Fruit fly (Drosophila melanogaster) whole organism, prepupa: ENCODE results near the gene Tre1.

Experiments
- Blimp-1 ChIP-seq: fragments of 200-800 bp; sonication (Bioruptor generic); optimal IDR thresholded peaks from 3 replicates; lab custom pipeline; 2017; ENCODE audit warnings: missing biosample characterization, missing genetic modification characterization, mild to moderate bottlenecking, moderate library complexity, missing genetic modification reagents
- CG10631 ChIP-seq: fragments of 200-800 bp; sonication (Bioruptor generic); optimal IDR thresholded peaks from 2 replicates; lab custom pipeline; 2016; ENCODE audit warnings: missing biosample characterization, missing genetic modification characterization
- CG10669 ChIP-seq: fragments of 200-800 bp; sonication (Bioruptor generic); optimal IDR thresholded peaks from 3 replicates; lab custom pipeline; 2018; ENCODE audit warnings: missing biosample characterization, mild to moderate bottlenecking, missing genetic modification characterization, moderate library complexity
- CG11294 ChIP-seq: fragments of 200-800 bp; sonication (Bioruptor generic); IDR thresholded peaks from 2 replicates; pipeline ENCODE4 v1.3.6; 2022; ENCODE audit warnings: missing biosample characterization, missing genetic modification characterization
- CG11762 ChIP-seq: fragments of 200-800 bp; sonication (Bioruptor generic); optimal IDR thresholded peaks from 3 replicates; lab custom pipeline; 2016; ENCODE audit warnings: missing biosample characterization, missing genetic modification characterization; ENCODE audit not compliant: insufficient read depth
- CG11902 ChIP-seq: fragments of 200-800 bp; sonication (Bioruptor generic); optimal IDR thresholded peaks from 3 replicates; lab custom pipeline; 2016; ENCODE audit warnings: missing biosample characterization, missing genetic modification characterization
- CG15336 ChIP-seq: fragments of 200-800 bp; sonication (Bioruptor generic); IDR thresholded peaks from 2 replicates; pipeline ENCODE4 v1.3.6; 2022; ENCODE audit warnings: missing biosample characterization, missing genetic modification characterization
- CG1621 ChIP-seq: fragments of 200-800 bp; sonication (Bioruptor generic); optimal IDR thresholded peaks from 3 replicates; lab custom pipeline; 2018; ENCODE audit warnings: missing biosample characterization, mild to moderate bottlenecking, missing genetic modification characterization
- CG16779 ChIP-seq: fragments of 200-800 bp; sonication (Bioruptor generic); optimal IDR thresholded peaks from 3 replicates; lab custom pipeline; 2017; ENCODE audit warnings: missing biosample characterization, mild to moderate bottlenecking, missing genetic modification characterization
- CG31627 ChIP-seq: fragments of 200-800 bp; sonication (Bioruptor generic); optimal IDR thresholded peaks from 3 replicates; lab custom pipeline; 2016; ENCODE audit warnings: missing biosample characterization, missing genetic modification characterization
- CG32006 ChIP-seq: fragments of 200-800 bp; sonication (Bioruptor generic); optimal IDR thresholded peaks from 3 replicates; lab custom pipeline; 2017; ENCODE audit warnings: missing biosample characterization, mild to moderate bottlenecking, missing genetic modification characterization
- CG34406 ChIP-seq: fragments of 200-800 bp; sonication (Bioruptor generic); optimal IDR thresholded peaks from 3 replicates; lab custom pipeline; 2016; ENCODE audit warnings: missing biosample characterization, missing genetic modification characterization
- CG4318 ChIP-seq: fragments of 200-800 bp; sonication (Bioruptor generic); optimal IDR thresholded peaks from 3 replicates; lab custom pipeline; 2017; ENCODE audit warnings: missing biosample characterization, mild to moderate bottlenecking, missing genetic modification characterization
- CG6163 ChIP-seq: fragments of 200-800 bp; sonication (Bioruptor generic); IDR thresholded peaks from 3 replicates; pipeline ENCODE4 v1.3.6; 2022; ENCODE audit warnings: missing biosample characterization, missing genetic modification characterization
- CG6276 ChIP-seq: fragments of 200-800 bp; sonication (Bioruptor generic); optimal IDR thresholded peaks from 2 replicates; lab custom pipeline; 2017; ENCODE audit warnings: missing biosample characterization, mild to moderate bottlenecking, missing genetic modification characterization
- CG6792 ChIP-seq: fragments of 200-800 bp; sonication (Bioruptor generic); optimal IDR thresholded peaks from 3 replicates; lab custom pipeline; 2016; ENCODE audit warnings: missing biosample characterization, missing genetic modification characterization
- CG6808 ChIP-seq: fragments of 200-800 bp; sonication (Bioruptor generic); optimal IDR thresholded peaks from 3 replicates; lab custom pipeline; 2017; ENCODE audit warnings: missing biosample characterization, missing genetic modification characterization, mild to moderate bottlenecking, moderate library complexity, missing genetic modification reagents
- CG6854 ChIP-seq: fragments of 200-800 bp; sonication (Bioruptor generic); optimal IDR thresholded peaks from 2 replicates; lab custom pipeline; 2017; ENCODE audit warnings: missing biosample characterization, mild to moderate bottlenecking, missing genetic modification characterization
- CG7368 ChIP-seq: fragments of 200-800 bp; sonication (Bioruptor generic); optimal IDR thresholded peaks from 3 replicates; lab custom pipeline; 2016; ENCODE audit warnings: missing biosample characterization, missing genetic modification characterization
- CG8119 ChIP-seq: fragments of 200-800 bp; sonication (Bioruptor generic); IDR thresholded peaks from 3 replicates; pipeline ENCODE4 v1.3.6; 2022; ENCODE audit warnings: missing biosample characterization, missing genetic modification characterization
- CG9139 ChIP-seq: fragments of 200-800 bp; sonication (Bioruptor generic); optimal IDR thresholded peaks from 3 replicates; lab custom pipeline; 2017; ENCODE audit warnings: missing biosample characterization, mild to moderate bottlenecking, missing genetic modification characterization
- Eip75B ChIP-seq: fragments of 200-800 bp; sonication (Bioruptor generic); optimal IDR thresholded peaks from 3 replicates; lab custom pipeline; 2016; ENCODE audit warnings: missing biosample characterization, missing genetic modification characterization
- Eip93F ChIP-seq: fragments of 200-800 bp; sonication (Bioruptor generic); optimal IDR thresholded peaks from 2 replicates; lab custom pipeline; 2016; ENCODE audit warnings: missing biosample characterization, mild to moderate bottlenecking, missing genetic modification characterization
- Ets21C ChIP-seq: fragments of 200-800 bp; sonication (Bioruptor generic); optimal IDR thresholded peaks from 3 replicates; lab custom pipeline; 2016; ENCODE audit warnings: missing biosample characterization, missing genetic modification characterization
- Ets96B ChIP-seq: fragments of 200-800 bp; optimal IDR thresholded peaks from 2 replicates; lab custom pipeline; 2019; ENCODE audit warnings: missing biosample characterization, mild to moderate bottlenecking, missing genetic modification characterization, moderate library complexity
- Gug ChIP-seq: fragments of 200-800 bp; sonication (Bioruptor generic); IDR thresholded peaks from 2 replicates; pipeline ENCODE4 v1.3.6; 2022; ENCODE audit warnings: missing biosample characterization, missing genetic modification characterization
- Hr38 ChIP-seq: sonication (Bioruptor generic); optimal IDR thresholded peaks from 2 replicates; lab custom pipeline; 2016; ENCODE audit warnings: missing biosample characterization, missing genetic modification characterization
- Hr39 ChIP-seq: fragments of 200-800 bp; sonication (Bioruptor generic); optimal IDR thresholded peaks from 2 replicates; lab custom pipeline; 2016; ENCODE audit warnings: missing biosample characterization, missing genetic modification characterization
- Hr4 ChIP-seq: fragments of 200-800 bp; sonication (Bioruptor generic); optimal IDR thresholded peaks from 3 replicates; lab custom pipeline; 2016; ENCODE audit warnings: missing biosample characterization, missing genetic modification characterization
- Met ChIP-seq: fragments of 200-800 bp; sonication (Bioruptor generic); optimal IDR thresholded peaks from 3 replicates; lab custom pipeline; 2016; ENCODE audit warnings: missing biosample characterization, missing genetic modification characterization
- OdsH ChIP-seq: fragments of 200-800 bp; sonication (Bioruptor generic); optimal IDR thresholded peaks from 3 replicates; lab custom pipeline; 2016; ENCODE audit warnings: missing biosample characterization, missing genetic modification characterization
- Smox ChIP-seq: fragments of 200-800 bp; sonication (Bioruptor generic); optimal IDR thresholded peaks from 3 replicates; lab custom pipeline; 2016; ENCODE audit warnings: missing biosample characterization, missing genetic modification characterization
- Sox14 ChIP-seq: fragments of 200-800 bp; sonication (Bioruptor generic); optimal IDR thresholded peaks from 3 replicates; lab custom pipeline; 2016; ENCODE audit warnings: missing biosample characterization, missing genetic modification characterization
- Sox15 ChIP-seq: fragments of 200-800 bp; sonication (Bioruptor generic); optimal IDR thresholded peaks from 3 replicates; lab custom pipeline; 2016; ENCODE audit warnings: missing biosample characterization, missing genetic modification characterization
- achi ChIP-seq: fragments of 200-800 bp; sonication (Bioruptor generic); optimal IDR thresholded peaks from 3 replicates; lab custom pipeline; 2016; ENCODE audit warnings: missing biosample characterization, missing genetic modification characterization
- acj6 ChIP-seq: fragments of 200-800 bp; sonication (Bioruptor generic); optimal IDR thresholded peaks from 3 replicates; lab custom pipeline; 2016; ENCODE audit warnings: missing biosample characterization, missing genetic modification characterization
- cyc ChIP-seq: fragments of 200-800 bp; sonication (Bioruptor generic); optimal IDR thresholded peaks from 3 replicates; lab custom pipeline; 2016; ENCODE audit warnings: missing biosample characterization, missing genetic modification characterization
- dsx ChIP-seq: fragments of 200-800 bp; optimal IDR thresholded peaks from 3 replicates; lab custom pipeline; 2019; ENCODE audit warnings: missing biosample characterization, mild to moderate bottlenecking, missing genetic modification characterization, moderate library complexity; ENCODE audit not compliant: poor library complexity, severe bottlenecking
- esn ChIP-seq: fragments of 200-800 bp; sonication (Bioruptor generic); optimal IDR thresholded peaks from 2 replicates; lab custom pipeline; 2016; ENCODE audit warnings: missing biosample characterization, mild to moderate bottlenecking, missing genetic modification characterization, moderate library complexity
- fd59A ChIP-seq: fragments of 200-800 bp; sonication (Bioruptor generic); optimal IDR thresholded peaks from 2 replicates; lab custom pipeline; 2017; ENCODE audit warnings: missing biosample characterization, mild to moderate bottlenecking, missing genetic modification characterization, missing genetic modification reagents
- fd85E ChIP-seq: fragments of 200-800 bp; sonication (Bioruptor generic); optimal IDR thresholded peaks from 3 replicates; lab custom pipeline; 2016; ENCODE audit warnings: missing biosample characterization, missing genetic modification characterization
- fkh ChIP-seq: fragments of 200-800 bp; sonication (Bioruptor generic); optimal IDR thresholded peaks from 3 replicates; lab custom pipeline; 2017; ENCODE audit warnings: missing biosample characterization, mild to moderate bottlenecking, missing genetic modification characterization, moderate library complexity
- lz ChIP-seq: fragments of 200-800 bp; sonication (Bioruptor generic); optimal IDR thresholded peaks from 3 replicates; lab custom pipeline; 2016; ENCODE audit warnings: missing biosample characterization, missing genetic modification characterization
- net ChIP-seq: fragments of 200-800 bp; sonication (Bioruptor generic); optimal IDR thresholded peaks from 3 replicates; lab custom pipeline; 2016; ENCODE audit warnings: missing biosample characterization, missing genetic modification characterization
- pdm3 ChIP-seq: fragments of 200-800 bp; sonication (Bioruptor generic); optimal IDR thresholded peaks from 3 replicates; lab custom pipeline; 2016; ENCODE audit warnings: missing biosample characterization, missing genetic modification characterization
- salr ChIP-seq, 2 experiments: fragments of 200-800 bp; sonication (Bioruptor generic); optimal IDR thresholded peaks; 3 replicates each; lab custom pipeline; 2016 to 2018; ENCODE audit warnings: missing biosample characterization in 2 of 2, missing genetic modification characterization in 2 of 2, mild to moderate bottlenecking in 1 of 2
- spab ChIP-seq: fragments of 200-800 bp; sonication (Bioruptor generic); optimal IDR thresholded peaks from 2 replicates; lab custom pipeline; 2017; ENCODE audit warnings: missing biosample characterization, mild to moderate bottlenecking, missing genetic modification characterization, missing genetic modification reagents
- ss ChIP-seq, 2 experiments: fragments of 200-800 bp; sonication (Bioruptor generic); optimal IDR thresholded peaks; 2 replicates in 1 of 2; 3 replicates in 1 of 2; lab custom pipeline; 2017 to 2018; ENCODE audit warnings: mild to moderate bottlenecking in 2 of 2, missing biosample characterization in 2 of 2, missing genetic modification characterization in 2 of 2, moderate library complexity in 1 of 2
- svp ChIP-seq: fragments of 200-800 bp; sonication (Bioruptor generic); peaks from one replicate; lab custom pipeline; 2016; ENCODE audit warnings: missing biosample characterization, missing genetic modification characterization
- topi ChIP-seq: fragments of 200-800 bp; sonication (Bioruptor generic); optimal IDR thresholded peaks from 3 replicates; lab custom pipeline; 2016; ENCODE audit warnings: missing biosample characterization, missing genetic modification characterization
- vri ChIP-seq: fragments of 200-800 bp; sonication (Bioruptor generic); optimal IDR thresholded peaks from 3 replicates; lab custom pipeline; 2016; ENCODE audit warnings: missing biosample characterization, mild to moderate bottlenecking, missing genetic modification characterization

The Tre1 gene

DNA sequence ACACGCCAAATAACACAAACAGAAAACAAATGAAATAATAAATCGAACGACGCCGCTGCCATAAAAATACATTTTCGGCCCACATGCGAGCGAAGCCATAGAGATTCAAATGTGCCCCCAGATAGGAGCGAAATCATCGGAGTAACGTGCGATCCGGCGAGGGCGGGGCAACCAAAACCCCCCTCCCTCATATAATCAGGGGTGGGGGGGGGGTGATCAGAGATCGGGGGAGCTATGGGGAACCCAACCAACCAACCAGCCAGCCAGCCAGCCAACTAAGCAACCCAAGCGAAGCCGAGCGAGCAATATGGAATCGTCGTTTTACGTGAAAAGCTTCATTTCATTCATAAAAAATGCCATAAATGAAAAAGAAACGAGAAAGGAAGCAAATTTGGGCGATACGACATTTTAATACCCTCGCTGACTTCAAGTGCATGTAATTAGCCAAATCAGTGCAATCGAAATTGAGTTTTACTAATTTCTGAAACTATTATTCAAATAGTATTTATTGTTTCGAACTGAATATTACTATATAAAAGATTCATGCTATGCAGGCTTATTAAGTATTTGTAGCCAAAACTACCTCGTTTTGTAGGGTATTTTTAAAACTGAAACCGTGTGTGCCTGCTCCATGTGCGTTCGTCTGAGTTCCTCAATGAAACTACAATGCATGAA lies 20.2 kb upstream of the Tre1 start:
- TF ChIP-seq fd59A (GFP tag; lab: Kevin White, UChicago): peak; percentile 14
- TF ChIP-seq OdsH (GFP tag; lab: Kevin White, UChicago): peak; percentile 70
- TF ChIP-seq CG6163 (GFP tag; lab: Robert Waterston, UW): peak; percentile 63; the same call in 2 of the 3 replicates
- TF ChIP-seq CG11762 (GFP tag; lab: Kevin White, UChicago): peak; percentile 41
- TF ChIP-seq CG6808 (GFP tag; lab: Kevin White, UChicago): peak; percentile 44
- TF ChIP-seq CG6276 (GFP tag; lab: Kevin White, UChicago): peak; percentile 57
- no peak for TF ChIP-seq CG6854 (GFP tag; lab: Kevin White, UChicago)
- TF ChIP-seq CG8119 (GFP tag; lab: Robert Waterston, UW): peak; percentile 73
- peak; percentile 44 for TF ChIP-seq Sox15 (GFP tag; lab: Kevin White, UChicago)
- TF ChIP-seq vri: peak; percentile 56
- peak; percentile 67 for TF ChIP-seq acj6
- TF ChIP-seq Ets21C (GFP tag; lab: Kevin White, UChicago): peak; percentile 44
- peak; percentile 64 for TF ChIP-seq CG10669 (GFP tag; lab: Kevin White, UChicago)
- TF ChIP-seq net (GFP tag; lab: Kevin White, UChicago): peak; percentile 35
- TF ChIP-seq cyc (GFP tag; lab: Kevin White, UChicago): peak; percentile 62
- TF ChIP-seq Hr4: peak; percentile 75
- TF ChIP-seq CG32006: peak; percentile 81
- peak; percentile 67 for TF ChIP-seq Hr39 (GFP tag; lab: Kevin White, UChicago)
- peak; percentile 61 for TF ChIP-seq CG31627
- no peak for TF ChIP-seq Blimp-1 (GFP tag; lab: Kevin White, UChicago)
- peak; percentile 37 for TF ChIP-seq CG16779 (tag; lab: Kevin White, UChicago)
- peak; percentile 69 for TF ChIP-seq Eip75B (GFP tag; lab: Kevin White, UChicago)
- peak; percentile 81 for TF ChIP-seq pdm3
- TF ChIP-seq salr (GFP tag; optimal IDR thresholded peaks at IDR 0.05; lab: Kevin White, UChicago): peak; percentile 32 to 43
- peak; percentile 73 for TF ChIP-seq Met (GFP tag; lab: Kevin White, UChicago)
- no peak for TF ChIP-seq Eip93F (GFP tag; lab: Kevin White, UChicago)
- TF ChIP-seq CG6792 (GFP tag; lab: Kevin White, UChicago): peak; percentile 70
- TF ChIP-seq CG1621 (tag; lab: Kevin White, UChicago): peak; percentile 49
- no peak for TF ChIP-seq fd85E (GFP tag; lab: Kevin White, UChicago)
- TF ChIP-seq CG34406 (GFP tag; lab: Kevin White, UChicago): peak; percentile 52
- peak; percentile 61 for TF ChIP-seq lz (GFP tag; lab: Kevin White, UChicago)
- TF ChIP-seq topi: peak; percentile 74
- peak; percentile 76 for TF ChIP-seq CG15336
- peak; percentile 60 for TF ChIP-seq Ets96B
- peak; percentile 24 for TF ChIP-seq CG11902 (GFP tag; lab: Kevin White, UChicago)
- peak; percentile 62 for TF ChIP-seq achi (GFP tag; lab: Kevin White, UChicago)
- no peak for TF ChIP-seq CG9139
- peak; percentile 42 for TF ChIP-seq spab (GFP tag; lab: Kevin White, UChicago)
- TF ChIP-seq CG4318 (GFP tag; lab: Kevin White, UChicago): peak; percentile 53
- TF ChIP-seq esn (GFP tag; lab: Kevin White, UChicago): peak; percentile 71
- TF ChIP-seq Hr38 (GFP tag; lab: Kevin White, UChicago): no peak
- TF ChIP-seq CG7368 (GFP tag; lab: Kevin White, UChicago): peak; percentile 48
- no peak for TF ChIP-seq fkh (GFP tag; lab: Kevin White, UChicago)
- TF ChIP-seq svp: peak; percentile 83
- peak; percentile 60 for TF ChIP-seq dsx
- TF ChIP-seq CG10631 (GFP tag; lab: Kevin White, UChicago): peak; percentile 60
- peak; percentile 66 for TF ChIP-seq Sox14 (GFP tag; lab: Kevin White, UChicago)
- no peak for TF ChIP-seq CG11294 (GFP tag; lab: Robert Waterston, UW)
- peak; percentile 57 for TF ChIP-seq Gug (GFP tag; lab: Robert Waterston, UW)
- peak; percentile 2 to 60 for TF ChIP-seq ss (GFP tag; optimal IDR thresholded peaks at IDR 0.05; lab: Kevin White, UChicago)
- TF ChIP-seq Smox (GFP tag; lab: Kevin White, UChicago): peak; percentile 63
